Worm (Caenorhabditis elegans): ENCODE data around the gene ikke-1.

- TF ChIP-seq madf-10 (tag; optimal IDR thresholded peaks at IDR 0.05) (no peak), dpl-1 (GFP tag; optimal IDR thresholded peaks at IDR 0.05) (no peak), unc-62 (GFP tag; optimal IDR thresholded peaks at IDR 0.05) (no peak), madf-3 (GFP tag; IDR thresholded peaks at IDR 0.05) (no peak), ama-1 (optimal IDR thresholded peaks at IDR 0.05) (no peak), ama-1 (GFP tag; optimal IDR thresholded peaks at IDR 0.05) (no peak), mxl-1 (tag; optimal IDR thresholded peaks at IDR 0.05) (no peak)
Measured at ce11 chrIII:9037658-9038057, 12.8 kb downstream of the ikke-1 start, which contains the start of gene R107.9.
